Fruit fly (Drosophila melanogaster) whole organism, embryonic: ENCODE results near the gene HIP-R.

Source experiments
- Atf-2 ChIP-seq: fragments of 200-800 bp; sonication (Bioruptor generic); optimal IDR thresholded peaks from 2 replicates; lab custom pipeline; 2016; ENCODE audit warnings: missing biosample characterization, missing genetic modification characterization
- Atf6 ChIP-seq: fragments of 200-800 bp; sonication (Bioruptor generic); IDR thresholded peaks from 2 replicates; pipeline ENCODE4 v1.3.6; 2022; ENCODE audit warnings: missing biosample characterization, missing genetic modification characterization
- CG10267 ChIP-seq: fragments of 200-800 bp; sonication (Bioruptor generic); optimal IDR thresholded peaks from 2 replicates; lab custom pipeline; 2018; ENCODE audit warnings: missing biosample characterization, mild to moderate bottlenecking, missing genetic modification characterization, moderate library complexity
- CG12104 ChIP-seq: fragments of 200-800 bp; sonication (Bioruptor generic); optimal IDR thresholded peaks from 3 replicates; lab custom pipeline; 2016; ENCODE audit warnings: missing biosample characterization, missing genetic modification characterization
- CG13894 ChIP-seq: fragments of 200-800 bp; sonication (Bioruptor generic); optimal IDR thresholded peaks from 3 replicates; lab custom pipeline; 2018; ENCODE audit warnings: missing biosample characterization, mild to moderate bottlenecking, missing genetic modification characterization, moderate library complexity
- CG16815 ChIP-seq: fragments of 200-800 bp; sonication (Bioruptor generic); optimal IDR thresholded peaks from 3 replicates; lab custom pipeline; 2017; ENCODE audit warnings: missing biosample characterization, mild to moderate bottlenecking, missing genetic modification characterization
- CG2116 ChIP-seq: fragments of 200-800 bp; sonication (Bioruptor generic); optimal IDR thresholded peaks from 3 replicates; lab custom pipeline; 2018; ENCODE audit warnings: missing biosample characterization, mild to moderate bottlenecking, missing genetic modification characterization
- CG30020 ChIP-seq: fragments of 200-800 bp; optimal IDR thresholded peaks from 2 replicates; lab custom pipeline; 2019; ENCODE audit warnings: missing biosample characterization, mild to moderate bottlenecking, missing genetic modification characterization, moderate library complexity
- CG3163 ChIP-seq: fragments of 200-800 bp; sonication (Bioruptor generic); optimal IDR thresholded peaks from 3 replicates; lab custom pipeline; 2016; ENCODE audit warnings: missing biosample characterization, missing genetic modification characterization
- CG4404 ChIP-seq: fragments of 200-800 bp; sonication (Bioruptor generic); IDR thresholded peaks from 2 replicates; pipeline ENCODE4 v1.3.6; 2022; ENCODE audit warnings: missing biosample characterization, missing genetic modification characterization
- CG4707 ChIP-seq: fragments of 200-800 bp; sonication (Bioruptor generic); optimal IDR thresholded peaks from 2 replicates; lab custom pipeline; 2018; ENCODE audit warnings: missing biosample characterization, mild to moderate bottlenecking, missing genetic modification characterization, moderate library complexity
- CG6272 ChIP-seq: fragments of 200-800 bp; sonication (Bioruptor generic); IDR thresholded peaks from 2 replicates; pipeline ENCODE4 v1.3.6; 2022; ENCODE audit warnings: missing biosample characterization, missing genetic modification characterization
- CG6791 ChIP-seq: fragments of 200-800 bp; sonication (Bioruptor generic); IDR thresholded peaks from 3 replicates; pipeline ENCODE4 v1.3.6; 2022; ENCODE audit warnings: missing biosample characterization, missing genetic modification characterization; ENCODE audit not compliant: partially characterized antibody
- CG7786 ChIP-seq: fragments of 200-800 bp; sonication (Bioruptor generic); optimal IDR thresholded peaks from 2 replicates; lab custom pipeline; 2016; ENCODE audit warnings: missing biosample characterization, missing genetic modification characterization
- CG8944 ChIP-seq: fragments of 200-800 bp; sonication (Bioruptor generic); optimal IDR thresholded peaks from 3 replicates; lab custom pipeline; 2016; ENCODE audit warnings: missing biosample characterization, missing genetic modification characterization
- CG9797 ChIP-seq: fragments of 200-800 bp; sonication (Bioruptor generic); optimal IDR thresholded peaks from 3 replicates; lab custom pipeline; 2018; ENCODE audit warnings: missing biosample characterization, mild to moderate bottlenecking, missing genetic modification characterization
- CG9817 ChIP-seq: fragments of 200-800 bp; sonication (Bioruptor generic); optimal IDR thresholded peaks from 2 replicates; lab custom pipeline; 2018; ENCODE audit warnings: missing biosample characterization, mild to moderate bottlenecking, missing genetic modification characterization, moderate library complexity
- CHES-1-like ChIP-seq: fragments of 200-800 bp; sonication (Bioruptor generic); optimal IDR thresholded peaks from 2 replicates; lab custom pipeline; 2016; ENCODE audit warnings: missing biosample characterization, missing genetic modification characterization
- Dip2 ChIP-seq: fragments of 200-800 bp; sonication (Bioruptor generic); IDR thresholded peaks from 2 replicates; pipeline ENCODE4 v1.3.6; 2022; ENCODE audit warnings: missing biosample characterization, missing genetic modification characterization
- Eip74EF ChIP-seq, 2 experiments: fragments of 200-800 bp in 1 of 2; fragments of >200 bp in 1 of 2; sonication (Bioruptor generic) in 1 of 2; optimal IDR thresholded peaks; 2 replicates each; lab custom pipeline; 2017 to 2019; ENCODE audit warnings: missing biosample characterization in 2 of 2, missing genetic modification characterization in 2 of 2, mild to moderate bottlenecking in 1 of 2, moderate library complexity in 1 of 2
- Elba2 ChIP-seq: fragments of 200-800 bp; sonication (Bioruptor generic); optimal IDR thresholded peaks from 3 replicates; lab custom pipeline; 2016; ENCODE audit warnings: missing biosample characterization, missing genetic modification characterization
- Fer1 ChIP-seq: fragments of 200-800 bp; sonication (Bioruptor generic); optimal IDR thresholded peaks from 2 replicates; lab custom pipeline; 2017; ENCODE audit warnings: missing biosample characterization, mild to moderate bottlenecking, missing genetic modification characterization
- HLH54F ChIP-seq: fragments of 200-800 bp; sonication (Bioruptor generic); optimal IDR thresholded peaks from 3 replicates; lab custom pipeline; 2016; ENCODE audit warnings: missing biosample characterization, missing genetic modification characterization
- HmgD ChIP-seq: fragments of 200-800 bp; sonication (Bioruptor generic); optimal IDR thresholded peaks from 3 replicates; lab custom pipeline; 2016; ENCODE audit warnings: missing biosample characterization, missing genetic modification characterization
- HmgZ ChIP-seq: fragments of 200-800 bp; sonication (Bioruptor generic); optimal IDR thresholded peaks from 2 replicates; lab custom pipeline; 2018; ENCODE audit warnings: missing biosample characterization, mild to moderate bottlenecking, missing genetic modification characterization
- Kr ChIP-seq: fragments of 200-800 bp; sonication (Bioruptor generic); optimal IDR thresholded peaks from 2 replicates; lab custom pipeline; 2017; ENCODE audit warnings: missing biosample characterization, mild to moderate bottlenecking, missing genetic modification characterization
- Mad ChIP-seq: fragments of 200-800 bp; sonication (Bioruptor generic); optimal IDR thresholded peaks from 2 replicates; lab custom pipeline; 2016; ENCODE audit warnings: missing biosample characterization, missing genetic modification characterization
- Mes4 ChIP-seq: fragments of 200-800 bp; sonication (Bioruptor generic); optimal IDR thresholded peaks from 2 replicates; lab custom pipeline; 2016; ENCODE audit warnings: missing biosample characterization, missing genetic modification characterization
- NfI ChIP-seq: fragments of 200-800 bp; sonication (Bioruptor generic); optimal IDR thresholded peaks from 3 replicates; lab custom pipeline; 2018; ENCODE audit warnings: missing biosample characterization, mild to moderate bottlenecking, missing genetic modification characterization, moderate library complexity
- Rfx ChIP-seq: fragments of 200-800 bp; sonication (Bioruptor generic); IDR thresholded peaks from 2 replicates; pipeline ENCODE4 v1.3.6; 2022; ENCODE audit warnings: missing biosample characterization, missing genetic modification characterization
- Rx ChIP-seq: fragments of 200-800 bp; sonication (Bioruptor generic); IDR thresholded peaks from 2 replicates; pipeline ENCODE4 v1.3.6; 2022; ENCODE audit warnings: missing biosample characterization, missing genetic modification characterization
- Sox102F ChIP-seq: fragments of 200-800 bp; sonication (Bioruptor generic); optimal IDR thresholded peaks from 2 replicates; lab custom pipeline; 2018; ENCODE audit warnings: missing biosample characterization, mild to moderate bottlenecking, missing genetic modification characterization, moderate library complexity
- bab2 ChIP-seq: fragments of 200-800 bp; sonication (Bioruptor generic); optimal IDR thresholded peaks from 2 replicates; lab custom pipeline; 2016; ENCODE audit warnings: missing biosample characterization, missing genetic modification characterization
- bcd ChIP-seq: fragments of 200-800 bp; sonication (Bioruptor generic); optimal IDR thresholded peaks from 2 replicates; lab custom pipeline; 2017; ENCODE audit warnings: missing biosample characterization, mild to moderate bottlenecking, missing genetic modification characterization
- cg ChIP-seq: fragments of 200-800 bp; sonication (Bioruptor generic); optimal IDR thresholded peaks from 3 replicates; lab custom pipeline; 2019; ENCODE audit warnings: missing biosample characterization, mild to moderate bottlenecking, missing genetic modification characterization, moderate library complexity
- crol ChIP-seq: fragments of 200-800 bp; sonication (Bioruptor generic); IDR thresholded peaks from 2 replicates; pipeline ENCODE4 v1.3.6; 2022; ENCODE audit warnings: missing biosample characterization, missing genetic modification characterization
- ems ChIP-seq: fragments of 200-800 bp; sonication (Bioruptor generic); optimal IDR thresholded peaks from 3 replicates; lab custom pipeline; 2016; ENCODE audit warnings: missing biosample characterization, missing genetic modification characterization
- fd102C ChIP-seq: fragments of 200-800 bp; sonication (Bioruptor generic); optimal IDR thresholded peaks from 2 replicates; lab custom pipeline; 2018; ENCODE audit warnings: missing biosample characterization, mild to moderate bottlenecking, missing genetic modification characterization, moderate library complexity
- gfzf ChIP-seq: fragments of 200-800 bp; sonication (Bioruptor generic); optimal IDR thresholded peaks from 2 replicates; lab custom pipeline; 2016; ENCODE audit warnings: missing biosample characterization, mild to moderate bottlenecking, missing genetic modification characterization, moderate library complexity
- ken ChIP-seq: fragments of 200-800 bp; sonication (Bioruptor generic); IDR thresholded peaks from 3 replicates; pipeline ENCODE4 v1.3.6; 2022; ENCODE audit warnings: missing biosample characterization, missing genetic modification characterization
- pros ChIP-seq: fragments of 200-800 bp; sonication (Bioruptor generic); optimal IDR thresholded peaks from 3 replicates; lab custom pipeline; 2019; ENCODE audit warnings: missing biosample characterization, mild to moderate bottlenecking, missing genetic modification characterization, moderate library complexity
- psq ChIP-seq: fragments of 200-800 bp; sonication (Bioruptor generic); optimal IDR thresholded peaks from 2 replicates; lab custom pipeline; 2017; ENCODE audit warnings: missing biosample characterization, missing genetic modification characterization
- run ChIP-seq: fragments of 200-800 bp; sonication (Bioruptor generic); optimal IDR thresholded peaks from 3 replicates; lab custom pipeline; 2018; ENCODE audit warnings: missing biosample characterization, mild to moderate bottlenecking, missing genetic modification characterization
- scrt ChIP-seq: fragments of 200-800 bp; sonication (Bioruptor generic); optimal IDR thresholded peaks from 2 replicates; lab custom pipeline; 2018; ENCODE audit warnings: missing biosample characterization, mild to moderate bottlenecking, missing genetic modification characterization, moderate library complexity
- tgo ChIP-seq: fragments of 200-800 bp; sonication (Bioruptor generic); IDR thresholded peaks from 3 replicates; pipeline ENCODE4 v1.3.6; 2022; ENCODE audit warnings: missing biosample characterization, missing genetic modification characterization
- tin ChIP-seq: fragments of 200-800 bp; sonication (Bioruptor generic); optimal IDR thresholded peaks from 3 replicates; lab custom pipeline; 2016; ENCODE audit warnings: missing biosample characterization, missing genetic modification characterization
- wdn ChIP-seq: fragments of 200-800 bp; sonication (Bioruptor generic); IDR thresholded peaks from 2 replicates; pipeline ENCODE4 v1.3.6; 2022; ENCODE audit warnings: missing biosample characterization, missing genetic modification characterization
- wor ChIP-seq: fragments of 200-800 bp; sonication (Bioruptor generic); IDR thresholded peaks from 2 replicates; pipeline ENCODE4 v1.3.6; 2022; ENCODE audit warnings: missing biosample characterization, missing genetic modification characterization
- yki ChIP-seq: fragments of >200 bp; optimal IDR thresholded peaks from 3 replicates; lab custom pipeline; 2018

The HIP-R gene

dm6 chrX:3750232-3751075 is 39.3 kb upstream of the HIP-R start (continued):
- TF ChIP-seq Atf-2 (peak; percentile 75), Dip2 (GFP tag; lab: Robert Waterston, UW) (0 out of 2 replicates have a peak, but pooled peaks have one; percentile 19), Rx (peak; percentile 80), Eip74EF (GFP tag; optimal IDR thresholded peaks at IDR 0.05; lab: Kevin White, UChicago) (peak in 1 of 2 experiments; percentile 60), scrt (GFP tag; lab: Kevin White, UChicago) (peak; percentile 77), CG13894 (tag; lab: Kevin White, UChicago) (peak; percentile 46), yki (lab: Kevin White, UChicago) (no peak), ems (GFP tag; lab: Kevin White, UChicago) (peak; percentile 83), wor (GFP tag; lab: Robert Waterston, UW) (peak; percentile 82), CG6272 (peak; percentile 78), CG10267 (tag; lab: Kevin White, UChicago) (peak; percentile 76), bab2 (GFP tag; lab: Kevin White, UChicago) (peak; percentile 86), CG2116 (GFP tag; lab: Kevin White, UChicago) (peak; percentile 27), CHES-1-like (GFP tag; lab: Kevin White, UChicago) (peak; percentile 85), gfzf (GFP tag; lab: Kevin White, UChicago) (no peak), run (tag; lab: Kevin White, UChicago) (peak; percentile 86), CG9797 (GFP tag; lab: Kevin White, UChicago) (no peak), ken (GFP tag; lab: Robert Waterston, UW) (peak; percentile 82; the same call in 2 of the 3 replicates), CG4707 (peak; percentile 69), NfI (GFP tag; lab: Kevin White, UChicago) (peak; percentile 86), fd102C (GFP tag; lab: Kevin White, UChicago) (no peak), wdn (peak; percentile 73), CG6791 (GFP tag; lab: Robert Waterston, UW) (no peak), bcd (peak; percentile 86), CG4404 (peak; percentile 49; the same call in 1 of the 2 replicates), CG9817 (tag; lab: Kevin White, UChicago) (peak; percentile 88), HLH54F (GFP tag; lab: Kevin White, UChicago) (peak; percentile 80), HmgD (peak; percentile 72), Atf6 (GFP tag; lab: Robert Waterston, UW) (peak; percentile 83), cg (peak; percentile 60), pros (peak; percentile 36), Rfx (GFP tag; lab: Robert Waterston, UW) (peak; percentile 88), CG7786 (peak; percentile 88), Mes4 (GFP tag; lab: Kevin White, UChicago) (peak; percentile 82), tin (GFP tag; lab: Kevin White, UChicago) (peak; percentile 75), Kr (GFP tag; lab: Kevin White, UChicago) (no peak), CG3163 (GFP tag; lab: Kevin White, UChicago) (peak; percentile 49), crol (GFP tag; lab: Robert Waterston, UW) (peak; percentile 100), Elba2 (GFP tag; lab: Kevin White, UChicago) (no peak), tgo (peak; percentile 88), CG16815 (GFP tag; lab: Kevin White, UChicago) (peak; percentile 77), CG8944 (GFP tag; lab: Kevin White, UChicago) (peak; percentile 82), psq (GFP tag; lab: Kevin White, UChicago) (peak; percentile 21), Sox102F (GFP tag; lab: Kevin White, UChicago) (peak; percentile 92), CG12104 (GFP tag; lab: Kevin White, UChicago) (peak; percentile 67), HmgZ (peak; percentile 83), CG30020 (tag; lab: Kevin White, UChicago) (peak; percentile 48), Fer1 (GFP tag; lab: Kevin White, UChicago) (peak; percentile 92), Mad (peak; percentile 75)
